Fruit fly (Drosophila melanogaster): ENCODE measurements around the gene CG10550.

CG10550 gene

DNA sequence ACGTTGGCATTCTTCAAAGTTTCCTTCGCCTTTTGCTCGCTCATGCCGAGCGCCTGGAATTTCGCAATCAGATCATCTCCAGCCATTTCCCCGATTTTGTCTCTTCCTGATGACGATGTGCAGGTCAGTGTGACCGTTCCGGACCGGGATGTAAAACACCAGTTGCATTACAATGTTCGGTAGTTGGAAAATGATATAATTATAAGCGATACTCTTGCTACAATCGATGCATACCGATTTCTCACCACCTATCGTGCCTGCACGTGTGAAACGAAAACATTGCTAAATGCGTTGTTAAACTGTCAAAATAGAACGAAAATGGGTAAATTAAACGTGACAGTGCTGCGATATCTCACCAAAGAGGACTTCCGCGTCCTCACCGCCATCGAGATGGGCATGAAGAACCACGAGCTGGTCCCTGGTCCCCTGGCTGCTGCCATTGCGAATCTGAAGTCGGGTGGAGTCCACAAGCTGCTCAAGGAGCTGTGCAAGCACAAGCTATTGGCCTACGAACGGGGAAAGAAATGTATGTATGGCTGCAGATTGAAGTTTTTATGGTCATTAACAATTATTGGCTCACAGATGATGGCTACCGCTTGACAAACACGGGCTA lies 42.5 kb downstream of the CG10550 start, which contains the start of the genes GlnRS and RIOK2:
Gene GlnRS, minus strand, starts transcription at position 133 of the 613 bp plus-strand sequence.
Gene RIOK2, plus strand, starts transcription at position 256 of the 613 bp plus-strand sequence.
- TF ChIP-seq Dll (optimal IDR thresholded peaks at IDR 0.05): no peak
- TF ChIP-seq usp (GFP tag; optimal IDR thresholded peaks at IDR 0.05): no peak
- no peak for TF ChIP-seq CG8478 (optimal IDR thresholded peaks at IDR 0.05)
- no peak for TF ChIP-seq psq (optimal IDR thresholded peaks at IDR 0.05)
- no peak for TF ChIP-seq pan (optimal IDR thresholded peaks at IDR 0.05)
- TF ChIP-seq EcR (GFP tag; optimal IDR thresholded peaks at IDR 0.05): no peak

DNA sequence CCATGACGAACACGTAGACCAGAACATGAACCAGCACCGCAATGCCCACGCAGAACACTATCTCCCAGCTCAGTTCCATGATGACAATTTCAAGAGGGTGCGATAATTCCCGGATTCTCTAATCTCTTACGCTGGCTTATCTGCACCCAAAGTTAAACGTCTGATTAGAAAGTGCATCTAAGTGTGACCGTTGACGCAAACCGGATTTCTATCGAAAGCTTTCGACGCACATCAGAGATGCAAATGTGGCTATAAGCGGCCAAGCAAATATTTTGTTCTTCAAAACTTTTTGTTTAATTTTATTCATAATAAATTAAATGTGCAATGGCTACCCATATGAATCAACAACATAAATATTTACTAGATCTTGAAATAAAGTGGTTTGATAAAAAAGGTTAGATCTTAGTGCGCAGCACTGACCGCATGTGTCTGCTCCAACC lies 45.8 kb downstream of the CG10550 start, which contains the start of the genes Kdsr and CG11858:
Gene Kdsr, minus strand, starts transcription at position 177 of the 440 bp plus-strand sequence.
Gene CG11858, plus strand, starts transcription at position 420 of the 440 bp plus-strand sequence.
- TF ChIP-seq pan (optimal IDR thresholded peaks at IDR 0.05): no peak
- TF ChIP-seq Dll (optimal IDR thresholded peaks at IDR 0.05): no peak
- no peak for TF ChIP-seq psq (optimal IDR thresholded peaks at IDR 0.05)
- TF ChIP-seq CG8478 (optimal IDR thresholded peaks at IDR 0.05): no peak
- no peak for TF ChIP-seq EcR (GFP tag; optimal IDR thresholded peaks at IDR 0.05)
- TF ChIP-seq usp (GFP tag; optimal IDR thresholded peaks at IDR 0.05): no peak

DNA sequence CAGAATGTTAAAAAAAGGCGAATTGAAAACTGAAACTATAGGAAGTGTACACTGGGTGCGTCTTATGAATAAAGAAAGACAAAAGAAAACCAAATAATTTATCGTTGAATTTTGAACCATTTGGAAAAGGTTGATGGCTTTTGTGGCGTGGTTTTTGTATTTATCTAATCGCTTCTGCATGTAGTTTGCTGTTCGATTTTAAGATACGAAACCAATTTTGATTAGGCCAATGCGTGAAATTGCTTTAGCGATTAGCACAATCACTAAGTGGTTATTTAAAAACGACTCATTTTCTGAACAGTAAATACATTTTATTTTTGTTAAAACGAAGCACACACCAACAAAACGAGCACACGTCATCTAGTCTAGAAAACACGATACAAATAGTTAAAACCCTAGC lies 47.5 kb downstream of the CG10550 start:
- TF ChIP-seq Dll (optimal IDR thresholded peaks at IDR 0.05) (no peak), pan (optimal IDR thresholded peaks at IDR 0.05) (no peak), psq (optimal IDR thresholded peaks at IDR 0.05) (no peak), usp (GFP tag; optimal IDR thresholded peaks at IDR 0.05) (no peak), CG8478 (optimal IDR thresholded peaks at IDR 0.05) (no peak), EcR (GFP tag; optimal IDR thresholded peaks at IDR 0.05) (no peak)

DNA sequence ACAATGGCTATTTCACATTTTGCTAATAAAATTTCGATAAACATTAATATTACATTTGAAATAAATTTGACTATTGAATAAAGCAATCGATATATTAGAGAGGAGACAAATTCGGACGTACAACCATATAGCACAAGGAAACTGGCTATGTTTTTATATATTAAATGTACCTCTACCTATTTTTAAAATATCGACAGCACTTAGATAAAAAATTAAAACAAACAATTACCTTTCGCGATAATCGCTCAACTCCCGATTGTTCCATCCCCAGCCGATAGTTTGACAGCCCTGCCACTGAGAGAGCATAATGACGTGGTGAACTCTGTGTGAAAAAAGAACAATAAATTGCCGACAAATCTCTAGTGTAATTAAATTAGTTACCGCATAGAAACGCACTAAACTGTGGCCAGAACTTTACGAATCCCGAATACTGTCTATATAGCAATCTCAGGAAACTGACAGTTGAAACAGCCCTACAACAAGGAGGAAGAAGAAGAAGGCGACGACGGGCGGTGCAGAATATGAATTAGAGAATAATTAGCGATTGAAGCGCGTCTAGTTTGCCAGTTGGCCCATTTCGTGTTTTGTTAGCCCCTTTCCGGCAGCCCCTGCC lies 49.5 kb downstream of the CG10550 start, which contains the start of gene CG11857:
Gene CG11857, plus strand, starts transcription at position 271 of the 613 bp plus-strand sequence.
- TF ChIP-seq usp (GFP tag; optimal IDR thresholded peaks at IDR 0.05) (no peak), psq (optimal IDR thresholded peaks at IDR 0.05) (no peak), EcR (GFP tag; optimal IDR thresholded peaks at IDR 0.05) (no peak), Dll (optimal IDR thresholded peaks at IDR 0.05) (no peak), pan (optimal IDR thresholded peaks at IDR 0.05) (no peak), CG8478 (optimal IDR thresholded peaks at IDR 0.05) (no peak)

All from whole organism.